Worm (Caenorhabditis elegans) whole organism, late embryonic: Measurements from ENCODE around the gene syp-2.

ENCODE experiments used
- ama-1 ChIP-seq: fragments of 150-350 bp; optimal IDR thresholded peaks from 2 replicates; lab custom pipeline; 2014
- ceh-34 ChIP-seq: sonication (generic microtip); optimal IDR thresholded peaks from 2 replicates; lab custom pipeline; 2016; ENCODE audit warnings: mild to moderate bottlenecking, missing genetic modification characterization, missing compliant biosample characterization
- eyg-1 ChIP-seq: sonication (generic microtip); optimal IDR thresholded peaks from 2 replicates; lab custom pipeline; 2016; ENCODE audit warnings: missing genotype, missing genetic modification characterization, missing compliant biosample characterization
- lim-6 ChIP-seq: sonication (generic microtip); optimal IDR thresholded peaks from 2 replicates; lab custom pipeline; 2016; ENCODE audit warnings: missing genetic modification characterization, missing compliant biosample characterization
- lin-11 ChIP-seq: fragments of 200-800 bp; sonication (Bioruptor generic); optimal IDR thresholded peaks from 2 replicates; lab custom pipeline; 2018; ENCODE audit warnings: mild to moderate bottlenecking, missing genetic modification characterization, missing compliant biosample characterization
- nhr-11 ChIP-seq: fragments of 150-350 bp; optimal IDR thresholded peaks from 2 replicates; lab custom pipeline; 2014; ENCODE audit warnings: missing biosample characterization, missing genetic modification characterization
- pat-9 ChIP-seq: fragments of 200-800 bp; sonication (Bioruptor generic); optimal IDR thresholded peaks from 2 replicates; lab custom pipeline; 2018; ENCODE audit warnings: mild to moderate bottlenecking, missing genetic modification characterization, moderate library complexity, missing compliant biosample characterization
- pha-4 ChIP-seq: fragments of 150-350 bp; optimal IDR thresholded peaks from 2 replicates; lab custom pipeline; 2018; ENCODE audit warnings: missing biosample characterization, missing genetic modification reagents, missing genetic modification characterization
- sox-2 ChIP-seq: fragments of 200-800 bp; sonication (Bioruptor generic); IDR thresholded peaks from 2 replicates; pipeline ENCODE4 v1.3.6; 2022; ENCODE audit warnings: missing genetic modification reagents, missing genetic modification characterization, missing compliant biosample characterization
- unc-42 ChIP-seq: sonication (generic microtip); optimal IDR thresholded peaks from 2 replicates; lab custom pipeline; 2016; ENCODE audit warnings: missing genotype, missing genetic modification characterization, missing compliant biosample characterization

DNA sequence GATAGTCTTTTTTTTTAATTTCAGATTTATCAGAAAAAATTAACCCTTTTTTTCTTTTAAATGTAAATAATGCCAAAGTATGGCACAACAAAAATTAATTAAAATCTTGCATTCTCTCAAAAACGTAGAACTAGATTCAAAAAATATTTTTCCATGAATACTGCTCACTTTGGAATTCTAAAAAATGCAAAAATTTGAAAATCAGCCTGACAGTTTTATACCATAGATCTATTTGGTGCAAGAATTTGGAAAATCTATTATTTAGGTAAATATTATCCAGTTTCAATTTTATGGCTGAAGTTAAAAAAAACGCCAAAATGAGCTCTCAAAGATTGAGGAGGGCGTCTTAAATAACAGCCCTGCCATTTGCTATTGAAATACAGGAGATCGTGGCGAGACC is 43.4 kb downstream of the syp-2 start:
- TF ChIP-seq lin-11 (no peak), ceh-34 (no peak), sox-2 (GFP tag; lab: Robert Waterston, UW) (no peak), eyg-1 (tag; lab: Kevin White, UChicago) (no peak), pha-4 (tag; lab: Kevin White, UChicago) (no peak), unc-42 (no peak), ama-1 (lab: Kevin White, UChicago) (no peak), nhr-11 (no peak), pat-9 (tag; lab: Kevin White, UChicago) (no peak), lim-6 (tag; lab: Kevin White, UChicago) (no peak)
